Worm (Caenorhabditis elegans): ENCODE data around the gene trxr-1.

DNA sequence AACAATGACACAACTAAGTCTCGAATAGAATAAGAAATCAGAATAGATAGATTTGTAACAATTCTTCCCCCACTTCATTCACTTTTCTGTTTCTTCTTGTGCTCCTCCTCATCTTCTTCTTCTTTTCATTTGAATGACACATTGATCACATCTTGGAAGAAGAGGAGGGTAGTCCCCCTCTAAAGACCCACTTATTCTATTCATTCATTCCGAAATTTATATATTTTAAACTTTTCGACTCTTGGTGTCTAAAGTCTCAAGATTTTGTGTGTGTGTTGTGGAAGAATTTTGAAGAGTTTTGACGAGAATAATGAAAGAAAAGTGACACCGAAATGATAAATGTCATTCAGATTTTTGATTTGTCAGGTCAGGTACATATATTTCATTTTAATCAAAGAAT lies 20.7 kb upstream of the trxr-1 start:
- TF ChIP-seq pha-4 (GFP tag; IDR thresholded peaks at IDR 0.05) = no peak
- no peak for TF ChIP-seq pha-4 (tag; optimal IDR thresholded peaks at IDR 0.05)
- TF ChIP-seq ceh-82 (tag; optimal IDR thresholded peaks at IDR 0.05) = no peak
- TF ChIP-seq ctbp-1 (GFP tag; IDR thresholded peaks at IDR 0.05) = no peak
- TF ChIP-seq jun-1 (tag; optimal IDR thresholded peaks at IDR 0.05) = no peak
- no peak for TF ChIP-seq ZK546.5 (tag; optimal IDR thresholded peaks at IDR 0.05)
- TF ChIP-seq nhr-11 (tag; optimal IDR thresholded peaks at IDR 0.05) = no peak
